Worm (Caenorhabditis elegans) whole organism, L4 larva: ENCODE data around the gene C05A2.4.

Experiments used
- D1046.2 ChIP-seq: fragments of 200-800 bp; sonication (Bioruptor generic); IDR thresholded peaks from 2 replicates; pipeline ENCODE4 v1.3.6; 2022; ENCODE audit warnings: missing genetic modification characterization, missing compliant biosample characterization
- F10B5.3 ChIP-seq: sonication (generic microtip); optimal IDR thresholded peaks from 2 replicates; lab custom pipeline; 2016; ENCODE audit warnings: mild to moderate bottlenecking, missing genetic modification characterization, missing compliant biosample characterization
- F26F4.8 ChIP-seq: fragments of 200-800 bp; sonication (Bioruptor generic); conservative IDR thresholded peaks from 2 replicates; pipeline ENCODE4 v1.3.6; 2022; ENCODE audit warnings: missing genetic modification characterization, missing compliant biosample characterization
- T26A8.4 ChIP-seq: fragments of 200-800 bp; sonication (Bioruptor generic); IDR thresholded peaks from 2 replicates; pipeline ENCODE4 v1.3.6; 2022; ENCODE audit warnings: missing genetic modification characterization, missing compliant biosample characterization
- Y48G9A.11 ChIP-seq: fragments of 200-800 bp; sonication (Bioruptor generic); IDR thresholded peaks from 2 replicates; pipeline ENCODE4 v1.3.6; 2022; ENCODE audit warnings: missing genetic modification reagents, missing genetic modification characterization, missing compliant biosample characterization
- Y75B8A.6 ChIP-seq: fragments of 200-800 bp; sonication (Bioruptor generic); IDR thresholded peaks from 2 replicates; pipeline ENCODE4 v1.3.6; 2022; ENCODE audit warnings: missing genetic modification reagents, missing genetic modification characterization, missing compliant biosample characterization
- ZK546.5 ChIP-seq, 2 experiments: sonication (generic microtip); optimal IDR thresholded peaks; 2 replicates each; lab custom pipeline; 2017; ENCODE audit warnings: missing biosample characterization in 2 of 2, missing genetic modification characterization in 2 of 2
- ceh-20 ChIP-seq: fragments of 200-800 bp; sonication (Bioruptor generic); IDR thresholded peaks from 2 replicates; pipeline ENCODE4 v1.3.6; 2022; ENCODE audit warnings: missing genetic modification reagents, missing genetic modification characterization, missing compliant biosample characterization
- ceh-32 ChIP-seq: sonication (generic microtip); optimal IDR thresholded peaks from 2 replicates; lab custom pipeline; 2016; ENCODE audit warnings: mild to moderate bottlenecking, missing genetic modification characterization, missing compliant biosample characterization; ENCODE audit not compliant: poor library complexity
- daf-16 ChIP-seq, 3 experiments: sonication (generic microtip); optimal IDR thresholded peaks; 2 replicates each; lab custom pipeline; 2016 to 2017; ENCODE audit warnings: missing genetic modification characterization in 3 of 3, missing genetic modification reagents in 3 of 3, mild to moderate bottlenecking in 2 of 3, missing compliant biosample characterization in 2 of 3, missing biosample characterization in 1 of 3, moderate library complexity in 1 of 3
- daf-19 ChIP-seq: fragments of 200-800 bp; sonication (Bioruptor generic); conservative IDR thresholded peaks from 2 replicates; pipeline ENCODE4 v1.3.6; 2022; ENCODE audit warnings: missing genetic modification characterization, missing compliant biosample characterization
- daf-8 ChIP-seq: fragments of 200-800 bp; sonication (Bioruptor generic); IDR thresholded peaks from 2 replicates; pipeline ENCODE4 v1.3.6; 2022; ENCODE audit warnings: missing genetic modification characterization, missing compliant biosample characterization
- dmd-8 ChIP-seq: fragments of 200-800 bp; sonication (Bioruptor generic); IDR thresholded peaks from 2 replicates; pipeline ENCODE4 v1.3.6; 2022; ENCODE audit warnings: missing genetic modification characterization, missing compliant biosample characterization
- dmd-9 ChIP-seq: fragments of 200-800 bp; sonication (Bioruptor generic); IDR thresholded peaks from 2 replicates; pipeline ENCODE4 v1.3.6; 2022; ENCODE audit warnings: missing genetic modification reagents, missing genetic modification characterization, missing compliant biosample characterization
- egl-43 ChIP-seq: fragments of 200-800 bp; sonication (Bioruptor generic); IDR thresholded peaks from 2 replicates; pipeline ENCODE4 v1.3.6; 2022; ENCODE audit warnings: missing genetic modification reagents, missing genetic modification characterization, missing compliant biosample characterization
- fos-1 ChIP-seq: fragments of 150-350 bp; optimal IDR thresholded peaks from 2 replicates; lab custom pipeline; 2014; ENCODE audit warnings: missing biosample characterization, missing genetic modification characterization
- hif-1 ChIP-seq, 2 experiments: sonication (generic microtip); optimal IDR thresholded peaks; 2 replicates each; lab custom pipeline; 2016 to 2017; ENCODE audit warnings: missing compliant biosample characterization in 2 of 2, missing genetic modification characterization in 2 of 2, missing genetic modification reagents in 2 of 2, missing genotype in 2 of 2, mild to moderate bottlenecking in 1 of 2
- lin-29 ChIP-seq: fragments of 200-800 bp; sonication (Bioruptor generic); IDR thresholded peaks from 2 replicates; pipeline ENCODE4 v1.3.6; 2022; ENCODE audit warnings: missing genetic modification reagents, missing genetic modification characterization, missing compliant biosample characterization
- lir-3 ChIP-seq: sonication (generic microtip); optimal IDR thresholded peaks from 2 replicates; lab custom pipeline; 2016; ENCODE audit warnings: mild to moderate bottlenecking, missing genetic modification characterization, missing compliant biosample characterization
- madf-5 ChIP-seq, 2 experiments: fragments of 200-800 bp; sonication (Bioruptor generic); IDR thresholded peaks; 2 replicates each; pipeline ENCODE4 v1.3.6; 2022; ENCODE audit warnings: missing compliant biosample characterization in 2 of 2, missing genetic modification characterization in 2 of 2
- mdt-29 ChIP-seq: fragments of 200-800 bp; sonication (Bioruptor generic); IDR thresholded peaks from 2 replicates; pipeline ENCODE4 v1.3.6; 2022; ENCODE audit warnings: missing genetic modification reagents, missing genetic modification characterization, missing compliant biosample characterization
- nhr-102 ChIP-seq: sonication (generic microtip); optimal IDR thresholded peaks from 2 replicates; lab custom pipeline; 2016; ENCODE audit warnings: mild to moderate bottlenecking, missing genetic modification characterization, moderate library complexity, missing compliant biosample characterization
- nhr-111 ChIP-seq: fragments of 200-800 bp; sonication (Bioruptor generic); optimal IDR thresholded peaks from 2 replicates; lab custom pipeline; 2018; ENCODE audit warnings: mild to moderate bottlenecking, missing genetic modification characterization, missing compliant biosample characterization
- nhr-25 ChIP-seq: sonication (generic microtip); optimal IDR thresholded peaks from 2 replicates; lab custom pipeline; 2017; ENCODE audit warnings: missing genetic modification characterization, mild to moderate bottlenecking, missing compliant biosample characterization, antibody characterized with exemption, moderate library complexity, borderline replicate concordance; ENCODE audit not compliant: insufficient read depth
- nhr-28 ChIP-seq: fragments of 150-350 bp; optimal IDR thresholded peaks from 2 replicates; lab custom pipeline; 2014; ENCODE audit warnings: missing biosample characterization, missing genetic modification characterization
- nhr-41 ChIP-seq: fragments of 200-800 bp; sonication (Bioruptor generic); IDR thresholded peaks from 2 replicates; pipeline ENCODE4 v1.3.6; 2022; ENCODE audit warnings: missing genetic modification reagents, missing genetic modification characterization, missing compliant biosample characterization
- nhr-48 ChIP-seq: sonication (generic microtip); optimal IDR thresholded peaks from 2 replicates; lab custom pipeline; 2016; ENCODE audit warnings: mild to moderate bottlenecking, missing genetic modification characterization, missing compliant biosample characterization
- nhr-76 ChIP-seq: fragments of 150-350 bp; optimal IDR thresholded peaks from 2 replicates; lab custom pipeline; 2014; ENCODE audit warnings: missing biosample characterization, missing genetic modification characterization
- pha-4 ChIP-seq, 2 experiments: fragments of 150-350 bp in 1 of 2; fragments of 200-800 bp in 1 of 2; sonication (Bioruptor generic) in 1 of 2; IDR thresholded peaks in 1 of 2; optimal IDR thresholded peaks in 1 of 2; 2 replicates each; pipeline versions ENCODE4 v1.3.6 to Lab custom; 2014 to 2022; ENCODE audit warnings: missing genetic modification characterization in 2 of 2, missing genetic modification reagents in 2 of 2, missing biosample characterization in 1 of 2, missing compliant biosample characterization in 1 of 2
- php-3 ChIP-seq: fragments of 200-800 bp; sonication (Bioruptor generic); IDR thresholded peaks from 2 replicates; pipeline ENCODE4 v1.3.6; 2022; ENCODE audit warnings: missing genetic modification reagents, missing genetic modification characterization, missing compliant biosample characterization
- snpc-1.2 ChIP-seq: fragments of 200-800 bp; sonication (Bioruptor generic); IDR thresholded peaks from 2 replicates; pipeline ENCODE4 v1.3.6; 2022; ENCODE audit warnings: missing genetic modification reagents, missing genetic modification characterization, missing compliant biosample characterization
- snpc-4 ChIP-seq: fragments of 150-350 bp; optimal IDR thresholded peaks from 2 replicates; lab custom pipeline; 2014; ENCODE audit warnings: missing biosample characterization, missing genetic modification characterization
- tra-1 ChIP-seq: fragments of 200-800 bp; sonication (Bioruptor generic); IDR thresholded peaks from 2 replicates; pipeline ENCODE4 v1.3.6; 2022; ENCODE audit warnings: missing genetic modification reagents, missing genetic modification characterization, missing compliant biosample characterization
- unc-130 ChIP-seq: sonication (generic microtip); optimal IDR thresholded peaks from 2 replicates; lab custom pipeline; 2016; ENCODE audit warnings: missing genetic modification reagents, missing genetic modification characterization, missing compliant biosample characterization
- unc-62 ChIP-seq, 3 experiments: fragments of 150-350 bp in 1 of 3; sonication (generic microtip); optimal IDR thresholded peaks in 2 of 3; peaks in 1 of 3; 1 replicate in 1 of 3; 2 replicates in 2 of 3; lab custom pipeline; 2014 to 2017; ENCODE audit warnings: missing biosample characterization in 3 of 3, missing genetic modification characterization in 3 of 3, missing genetic modification reagents in 3 of 3, missing genotype in 1 of 3
- zfp-2 ChIP-seq: sonication (generic microtip); optimal IDR thresholded peaks from 2 replicates; lab custom pipeline; 2016; ENCODE audit warnings: mild to moderate bottlenecking, missing genetic modification characterization, missing compliant biosample characterization
- ztf-7 ChIP-seq: fragments of 150-350 bp; optimal IDR thresholded peaks from 2 replicates; lab custom pipeline; 2014; ENCODE audit warnings: missing biosample characterization, missing genetic modification characterization

Gene C05A2.4

DNA sequence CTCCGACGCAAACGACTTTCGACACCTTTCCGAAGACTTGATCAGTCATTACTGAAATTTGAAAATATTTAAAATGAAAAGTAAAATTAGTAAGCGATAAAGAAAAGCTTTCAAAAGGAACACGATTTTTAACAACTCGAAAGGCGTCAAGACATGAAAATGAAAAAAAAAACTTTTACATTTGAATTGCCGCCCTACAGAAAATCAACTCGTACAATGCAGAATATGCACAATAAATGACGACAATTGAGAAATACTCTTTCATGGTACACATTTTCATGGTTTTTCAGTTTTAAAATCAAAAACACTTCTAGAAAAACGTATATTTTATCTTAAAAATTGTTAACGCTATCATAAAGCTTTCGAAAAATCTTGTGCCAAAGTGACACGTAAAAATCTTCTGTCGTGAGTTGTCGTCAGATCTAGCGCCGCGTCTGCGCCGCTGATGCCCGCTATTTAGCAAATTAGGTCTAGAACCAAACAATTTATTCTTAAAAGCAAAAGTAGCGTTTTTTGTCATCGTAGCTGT lies 33.8 kb upstream of the C05A2.4 start, which contains the start of gene sqv-4 (continued):
- no peak for TF ChIP-seq nhr-76 (tag; lab: Kevin White, UChicago)

ce11 chrV:10662000-10662399 lies 33.3 kb upstream of the C05A2.4 start:
- no peak for TF ChIP-seq snpc-1.2
- no peak for TF ChIP-seq snpc-4 (tag; lab: Kevin White, UChicago)
- TF ChIP-seq tra-1, result no peak
- TF ChIP-seq ztf-7 (tag; lab: Kevin White, UChicago), result no peak
- no peak for TF ChIP-seq D1046.2
- TF ChIP-seq dmd-8 (GFP tag; lab: Robert Waterston, UW), result no peak
- no peak for TF ChIP-seq unc-130
- no peak for TF ChIP-seq zfp-2
- TF ChIP-seq madf-5 (GFP tag; IDR thresholded peaks at IDR 0.05; lab: Robert Waterston, UW), result no peak
- TF ChIP-seq daf-19 (GFP tag; lab: Robert Waterston, UW), result no peak
- TF ChIP-seq fos-1, result no peak
- TF ChIP-seq mdt-29, result no peak
- TF ChIP-seq daf-8, result no peak
- no peak for TF ChIP-seq lir-3
- TF ChIP-seq Y75B8A.6 (GFP tag; lab: Robert Waterston, UW), result no peak
- no peak for TF ChIP-seq Y48G9A.11 (GFP tag; lab: Robert Waterston, UW)

- TF ChIP-seq unc-62 (GFP tag; optimal IDR thresholded peaks at IDR 0.05 in 1 of 2; lab: Kevin White, UChicago) (peak in 1 of 2 experiments; percentile 31), unc-62 (tag; optimal IDR thresholded peaks at IDR 0.05; lab: Kevin White, UChicago) (no peak), F10B5.3 (tag; lab: Kevin White, UChicago) (no peak)
Observed at ce11 chrV:10664271-10664670, 31.0 kb upstream of the C05A2.4 start.

DNA sequence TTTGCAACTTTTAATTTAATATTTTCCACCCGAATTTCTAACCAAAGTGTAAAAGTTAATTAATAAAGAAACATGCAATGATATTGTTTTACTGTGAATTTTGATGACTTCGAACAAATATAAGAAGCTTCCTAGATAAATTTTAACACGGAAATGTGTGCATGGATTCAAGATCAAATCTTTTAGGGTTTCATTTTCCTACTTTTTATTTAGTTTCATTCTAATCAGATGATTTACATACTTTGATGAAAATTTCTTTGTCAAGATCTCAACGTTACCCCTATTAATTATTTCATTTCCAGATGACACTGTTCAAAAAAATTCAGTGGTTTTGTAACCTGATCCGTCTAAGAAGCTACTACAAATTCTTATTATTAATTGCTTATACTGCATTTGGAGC lies 28.0 kb upstream of the C05A2.4 start, which contains the start of gene twk-12:
twk-12 (plus strand) TSS at position 301 of the 400 bp plus-strand sequence.
- TF ChIP-seq ZK546.5 (tag; optimal IDR thresholded peaks at IDR 0.05; lab: Kevin White, UChicago) (no peak), nhr-102 (tag; lab: Kevin White, UChicago) (no peak), F10B5.3 (tag; lab: Kevin White, UChicago) (no peak), ceh-20 (GFP tag; lab: Robert Waterston, UW) (no peak)

- TF ChIP-seq F26F4.8 (GFP tag; lab: Robert Waterston, UW), result no peak
- no peak for TF ChIP-seq nhr-41 (GFP tag; lab: Robert Waterston, UW)
- no peak for TF ChIP-seq nhr-111
- peak in 1 of 2 experiments; percentile 77 for TF ChIP-seq unc-62 (GFP tag; optimal IDR thresholded peaks at IDR 0.05 in 1 of 2; lab: Kevin White, UChicago)
- TF ChIP-seq unc-62 (tag; optimal IDR thresholded peaks at IDR 0.05; lab: Kevin White, UChicago), result no peak
- TF ChIP-seq dmd-9 (GFP tag; lab: Robert Waterston, UW), result no peak
- TF ChIP-seq, all 104 proteins: peak for 1
Observed at ce11 chrV:10670817-10671216, 24.5 kb upstream of the C05A2.4 start.

DNA sequence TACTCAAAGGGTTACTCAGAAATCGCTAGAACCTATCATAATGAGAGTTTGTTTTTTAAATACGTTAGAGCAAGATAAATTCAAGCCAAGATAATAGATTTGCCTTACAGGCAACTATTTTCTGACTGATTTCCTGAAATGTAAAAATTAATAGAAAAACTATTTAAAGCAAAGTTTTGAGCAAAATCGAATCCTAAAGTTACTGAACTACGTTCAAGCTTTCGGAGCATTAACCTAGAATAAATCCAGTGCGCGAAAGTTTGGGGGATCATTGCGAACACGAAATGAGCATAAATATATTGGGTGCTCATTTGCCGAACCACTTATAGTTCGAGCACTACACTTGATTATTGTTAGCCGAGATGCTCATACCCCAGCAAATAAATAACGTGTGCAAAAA lies 23.7 kb upstream of the C05A2.4 start, which contains the start of gene ceh-22:
ceh-22 (plus strand) TSS at position 301 of the 400 bp plus-strand sequence.
- TF ChIP-seq hif-1 (tag; optimal IDR thresholded peaks at IDR 0.05; lab: Kevin White, UChicago), result no peak

DNA sequence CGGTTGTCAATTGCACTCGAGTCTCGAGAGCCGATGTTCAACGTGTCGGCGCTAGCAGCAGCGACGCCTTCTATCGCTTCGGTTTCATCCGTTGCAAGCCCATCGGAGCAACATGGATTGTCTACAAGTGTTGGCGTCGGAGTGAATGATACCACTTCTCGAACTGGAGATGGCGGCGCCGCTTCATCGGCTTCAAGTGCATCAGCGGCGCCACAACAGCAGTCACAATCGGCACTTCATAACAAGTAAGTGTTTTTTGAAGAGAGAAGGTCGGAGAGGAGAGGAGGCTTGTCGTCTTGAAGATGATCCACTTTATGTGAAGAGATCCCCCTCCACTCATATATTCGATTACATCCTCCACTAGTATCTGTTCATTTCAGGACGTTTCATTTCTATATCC lies 22.7 kb upstream of the C05A2.4 start:
- TF ChIP-seq ZK546.5 (tag; optimal IDR thresholded peaks at IDR 0.05; lab: Kevin White, UChicago) (no peak), daf-16 (GFP tag; optimal IDR thresholded peaks at IDR 0.05; lab: Kevin White, UChicago) (no peak), daf-16 (tag; optimal IDR thresholded peaks at IDR 0.05; lab: Kevin White, UChicago) (no peak), T26A8.4 (GFP tag; lab: Robert Waterston, UW) (no peak), pha-4 (GFP tag; IDR thresholded peaks at IDR 0.05; lab: Robert Waterston, UW) (no peak), pha-4 (tag; optimal IDR thresholded peaks at IDR 0.05; lab: Kevin White, UChicago) (no peak), nhr-28 (no peak), lin-29 (GFP tag; lab: Robert Waterston, UW) (no peak), ztf-7 (tag; lab: Kevin White, UChicago) (no peak), ceh-32 (tag; lab: Kevin White, UChicago) (no peak), egl-43 (GFP tag; lab: Robert Waterston, UW) (no peak), nhr-48 (no peak), php-3 (GFP tag; lab: Robert Waterston, UW) (no peak), nhr-25 (tag; lab: Kevin White, UChicago) (no peak)
